Worm (Caenorhabditis elegans): ENCODE data around the gene C06G3.3.

ce11 chrIV:7025835-7026234 lies 10.1 kb upstream of the C06G3.3 start:
- TF ChIP-seq flt-1 (GFP tag; IDR thresholded peaks at IDR 0.05), result no peak
- no peak for TF ChIP-seq ref-1 (GFP tag; conservative IDR thresholded peaks at IDR 0.05)
- TF ChIP-seq T22C8.4 (GFP tag; IDR thresholded peaks at IDR 0.05), result no peak
- TF ChIP-seq med-1 (GFP tag; optimal IDR thresholded peaks at IDR 0.05; ENCODE audit: insufficient read depth), result no peak
- no peak for TF ChIP-seq ztf-29 (GFP tag; IDR thresholded peaks at IDR 0.05)
- TF ChIP-seq klf-2 (GFP tag; conservative IDR thresholded peaks at IDR 0.05), result no peak
- TF ChIP-seq tab-1 (GFP tag; IDR thresholded peaks at IDR 0.05), result no peak
